Fruit fly (Drosophila melanogaster): ENCODE measurements around the gene CG31735.

DNA sequence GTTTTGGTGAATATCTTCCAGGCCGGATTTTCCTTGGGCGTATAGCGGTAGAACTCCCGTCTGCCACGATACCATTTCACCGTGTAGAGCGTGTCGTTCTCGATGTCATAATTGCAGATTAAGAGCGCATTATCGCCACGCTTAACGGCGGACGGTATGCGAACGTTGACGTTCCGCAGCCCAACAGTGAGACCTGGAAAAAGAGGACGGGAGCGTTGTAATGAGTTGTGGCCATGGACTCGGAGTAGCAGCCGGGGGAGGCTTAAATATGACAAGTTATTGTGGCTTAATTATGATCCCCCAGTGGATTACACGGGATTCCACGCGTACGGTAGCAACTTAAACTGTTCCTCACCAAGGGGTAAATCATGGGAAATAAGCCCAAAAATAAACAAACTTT lies 12.8 kb downstream of the CG31735 start:
- TF ChIP-seq Myc (optimal IDR thresholded peaks at IDR 0.05) (no peak), pan (optimal IDR thresholded peaks at IDR 0.05) (no peak), Sp1 (GFP tag; optimal IDR thresholded peaks at IDR 0.05) (no peak), usp (GFP tag; optimal IDR thresholded peaks at IDR 0.05) (no peak), GATAd (GFP tag; optimal IDR thresholded peaks at IDR 0.05) (no peak), Hr78 (GFP tag; optimal IDR thresholded peaks at IDR 0.05) (no peak), brk (GFP tag; optimal IDR thresholded peaks at IDR 0.05) (no peak), CG32264 (GFP tag; optimal IDR thresholded peaks at IDR 0.05) (no peak), Vsx2 (GFP tag; optimal IDR thresholded peaks at IDR 0.05; ENCODE audit: partially characterized antibody) (no peak)
